Fruit fly (Drosophila melanogaster): Measurements from ENCODE around the gene ng1.

ng1 gene

DNA sequence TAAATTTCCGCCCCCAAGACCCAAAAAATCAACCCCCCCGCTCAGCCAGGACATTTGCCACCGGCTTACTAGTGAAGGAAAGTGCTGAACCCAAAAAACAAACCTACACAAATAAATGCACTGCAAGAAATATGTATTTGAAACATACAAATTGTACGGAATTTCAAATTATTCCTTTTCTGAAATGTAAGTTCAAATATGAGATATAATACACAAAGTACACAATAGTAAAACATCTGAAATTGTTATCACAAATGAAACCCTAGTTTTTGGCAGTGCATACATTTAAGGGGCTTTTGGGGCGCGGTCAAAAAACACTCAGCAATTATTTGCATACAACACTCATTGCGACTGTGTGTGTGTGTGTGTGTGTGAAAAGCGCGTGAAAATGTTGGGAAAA lies 48.4 kb upstream of the ng1 start (continued):
- TF ChIP-seq CG9932 (GFP tag; IDR thresholded peaks at IDR 0.05) (0 out of 2 replicates have a peak, but pooled peaks have one; percentile 30), h (optimal IDR thresholded peaks at IDR 0.05) (no peak), stc (GFP tag; IDR thresholded peaks at IDR 0.05) (peak; percentile 39; the same call in 1 of the 2 replicates), disco-r (GFP tag; optimal IDR thresholded peaks at IDR 0.05) (no peak), Blimp-1 (GFP tag; optimal IDR thresholded peaks at IDR 0.05) (peak; percentile 29), CG30403 (GFP tag; optimal IDR thresholded peaks at IDR 0.05) (peak; percentile 35), CG1792 (GFP tag; optimal IDR thresholded peaks at IDR 0.05) (no peak), hth (optimal IDR thresholded peaks at IDR 0.05) (no peak), Nf-YC (tag; optimal IDR thresholded peaks at IDR 0.05) (no peak), CG14965 (GFP tag; optimal IDR thresholded peaks at IDR 0.05; ENCODE audit: borderline replicate concordance) (no peak), CG14441 (GFP tag; IDR thresholded peaks at IDR 0.05) (no peak), trh (GFP tag; optimal IDR thresholded peaks at IDR 0.05) (no peak), CG17385 (GFP tag; optimal IDR thresholded peaks at IDR 0.05) (peak; percentile 31), hkb (optimal IDR thresholded peaks at IDR 0.05) (no peak), hkb (GFP tag; IDR thresholded peaks at IDR 0.05) (peak; percentile 41; the same call in 1 of the 2 replicates), CG17359 (tag; optimal IDR thresholded peaks at IDR 0.05) (peak; percentile 28), vnd (GFP tag; IDR thresholded peaks at IDR 0.05; ENCODE audit: partially characterized antibody) (no peak), jumu (GFP tag; optimal IDR thresholded peaks at IDR 0.05) (no peak), prd (optimal IDR thresholded peaks at IDR 0.05) (no peak), prd (GFP tag; IDR thresholded peaks at IDR 0.05) (peak; percentile 43; the same call in 1 of the 3 replicates), slp2 (GFP tag; optimal IDR thresholded peaks at IDR 0.05) (no peak), CG10431 (GFP tag; optimal IDR thresholded peaks at IDR 0.05) (no peak), Side (GFP tag; optimal IDR thresholded peaks at IDR 0.05) (no peak), HLHmδ (GFP tag; optimal IDR thresholded peaks at IDR 0.05) (no peak), esg (GFP tag; conservative IDR thresholded peaks at IDR 0.05) (peak; percentile 48), psq (GFP tag; optimal IDR thresholded peaks at IDR 0.05) (no peak), CG10979 (tag; optimal IDR thresholded peaks at IDR 0.05) (no peak), pan (optimal IDR thresholded peaks at IDR 0.05) (no peak), pan (GFP tag; optimal IDR thresholded peaks at IDR 0.05 in 1 of 2, IDR thresholded peaks at IDR 0.05 in 1 of 2) (peak in 1 of 2 experiments; percentile 27), ham (GFP tag; IDR thresholded peaks at IDR 0.05) (no peak), HLH3B (GFP tag; IDR thresholded peaks at IDR 0.05) (0 out of 2 replicates have a peak, but pooled peaks have one; percentile 31), Six4 (GFP tag; optimal IDR thresholded peaks at IDR 0.05) (no peak), Doc3 (GFP tag; IDR thresholded peaks at IDR 0.05; ENCODE audit: partially characterized antibody) (no peak), CG13624 (GFP tag; optimal IDR thresholded peaks at IDR 0.05) (peak; percentile 12), CG2120 (GFP tag; optimal IDR thresholded peaks at IDR 0.05) (peak; percentile 53), CG14050 (GFP tag; IDR thresholded peaks at IDR 0.05) (no peak; the same call in 2 of the 3 replicates), sima (GFP tag; optimal IDR thresholded peaks at IDR 0.05) (no peak), HHEX (GFP tag; optimal IDR thresholded peaks at IDR 0.05) (peak; percentile 4), Jarid2 (GFP tag; optimal IDR thresholded peaks at IDR 0.05) (no peak), CHES-1-like (GFP tag; optimal IDR thresholded peaks at IDR 0.05) (no peak), Asciz (GFP tag; optimal IDR thresholded peaks at IDR 0.05) (no peak), aop (GFP tag; IDR thresholded peaks at IDR 0.05) (no peak), Med (GFP tag) (peak; percentile 87), CG9727 (GFP tag; optimal IDR thresholded peaks at IDR 0.05) (peak; percentile 2), lmd (GFP tag; IDR thresholded peaks at IDR 0.05) (no peak), phol (tag; optimal IDR thresholded peaks at IDR 0.05) (peak; percentile 19), Dip3 (GFP tag; optimal IDR thresholded peaks at IDR 0.05) (no peak), fru (optimal IDR thresholded peaks at IDR 0.05) (no peak), ttk (GFP tag; IDR thresholded peaks at IDR 0.05) (no peak), jing (GFP tag; optimal IDR thresholded peaks at IDR 0.05) (no peak), CG11093 (GFP tag; IDR thresholded peaks at IDR 0.05) (0 out of 3 replicates have a peak, but pooled peaks have one; percentile 28), Hand (GFP tag; optimal IDR thresholded peaks at IDR 0.05) (no peak), gro (GFP tag; optimal IDR thresholded peaks at IDR 0.05) (no peak)

Data from whole organism, embryonic.